Worm (Caenorhabditis elegans) whole organism, L4 larva: Measurements from ENCODE around the gene egl-9.

Source experiments
- F10B5.3 ChIP-seq: sonication (generic microtip); optimal IDR thresholded peaks from 2 replicates; lab custom pipeline; 2016; ENCODE audit warnings: mild to moderate bottlenecking, missing genetic modification characterization, missing compliant biosample characterization
- F37D6.2 ChIP-seq: sonication (generic microtip); optimal IDR thresholded peaks from 2 replicates; lab custom pipeline; 2016; ENCODE audit warnings: mild to moderate bottlenecking, missing genetic modification characterization, missing compliant biosample characterization
- F49E8.2 ChIP-seq: sonication (generic microtip); optimal IDR thresholded peaks from 2 replicates; lab custom pipeline; 2016; ENCODE audit warnings: missing compliant biosample characterization, mild to moderate bottlenecking, missing genetic modification characterization, borderline replicate concordance
- T26A8.4 ChIP-seq: fragments of 200-800 bp; sonication (Bioruptor generic); IDR thresholded peaks from 2 replicates; pipeline ENCODE4 v1.3.6; 2022; ENCODE audit warnings: missing genetic modification characterization, missing compliant biosample characterization
- Y105C5A.15 ChIP-seq: fragments of 200-800 bp; sonication (Bioruptor generic); IDR thresholded peaks from 2 replicates; pipeline ENCODE4 v1.3.6; 2022; ENCODE audit warnings: missing genetic modification characterization, missing compliant biosample characterization
- aly-2 ChIP-seq: sonication (generic microtip); optimal IDR thresholded peaks from 2 replicates; lab custom pipeline; 2018; ENCODE audit warnings: missing biosample characterization, missing genetic modification characterization
- arid-1 ChIP-seq: fragments of 200-800 bp; sonication (Bioruptor generic); conservative IDR thresholded peaks from 2 replicates; pipeline ENCODE4 v1.3.6; 2022; ENCODE audit warnings: missing genetic modification reagents, missing genetic modification characterization, missing compliant biosample characterization
- attf-4 ChIP-seq: sonication (generic microtip); optimal IDR thresholded peaks from 3 replicates; lab custom pipeline; 2017; ENCODE audit warnings: missing biosample characterization, missing genetic modification characterization
- cey-2 ChIP-seq: sonication (generic microtip); optimal IDR thresholded peaks from 3 replicates; lab custom pipeline; 2017; ENCODE audit warnings: missing genetic modification characterization, mild to moderate bottlenecking, missing compliant biosample characterization, antibody characterized with exemption, borderline replicate concordance; ENCODE audit not compliant: insufficient read depth
- ctbp-1 ChIP-seq: fragments of 200-800 bp; sonication (Bioruptor generic); IDR thresholded peaks from 2 replicates; pipeline ENCODE4 v1.3.6; 2022; ENCODE audit warnings: missing genetic modification reagents, missing genetic modification characterization, missing compliant biosample characterization
- daf-19 ChIP-seq: fragments of 200-800 bp; sonication (Bioruptor generic); conservative IDR thresholded peaks from 2 replicates; pipeline ENCODE4 v1.3.6; 2022; ENCODE audit warnings: missing genetic modification characterization, missing compliant biosample characterization
- dmd-9 ChIP-seq: fragments of 200-800 bp; sonication (Bioruptor generic); IDR thresholded peaks from 2 replicates; pipeline ENCODE4 v1.3.6; 2022; ENCODE audit warnings: missing genetic modification reagents, missing genetic modification characterization, missing compliant biosample characterization
- dpl-1 ChIP-seq: fragments of 150-350 bp; optimal IDR thresholded peaks from 2 replicates; lab custom pipeline; 2014; ENCODE audit warnings: missing biosample characterization, missing genetic modification reagents, missing genetic modification characterization
- dve-1 ChIP-seq: sonication (generic microtip); optimal IDR thresholded peaks from 2 replicates; lab custom pipeline; 2017; ENCODE audit warnings: antibody characterized with exemption, mild to moderate bottlenecking, missing genetic modification characterization, missing compliant biosample characterization; ENCODE audit not compliant: insufficient read depth
- egl-27 ChIP-seq: sonication (generic microtip); optimal IDR thresholded peaks from 3 replicates; lab custom pipeline; 2017; ENCODE audit warnings: missing biosample characterization, missing genetic modification reagents, missing genetic modification characterization
- fkh-10 ChIP-seq: fragments of 150-350 bp; optimal IDR thresholded peaks from 2 replicates; lab custom pipeline; 2014; ENCODE audit warnings: missing biosample characterization, missing genetic modification reagents, missing genetic modification characterization
- hif-1 ChIP-seq, 2 experiments: sonication (generic microtip); optimal IDR thresholded peaks; 2 replicates each; lab custom pipeline; 2016 to 2017; ENCODE audit warnings: missing compliant biosample characterization in 2 of 2, missing genetic modification characterization in 2 of 2, missing genetic modification reagents in 2 of 2, missing genotype in 2 of 2, mild to moderate bottlenecking in 1 of 2
- jun-1 ChIP-seq: fragments of 150-350 bp; optimal IDR thresholded peaks from 2 replicates; lab custom pipeline; 2014; ENCODE audit warnings: missing biosample characterization, missing genetic modification reagents, missing genetic modification characterization
- lin-1 ChIP-seq: fragments of 200-800 bp; sonication (Bioruptor generic); IDR thresholded peaks from 2 replicates; pipeline ENCODE4 v1.3.6; 2022; ENCODE audit warnings: missing genetic modification reagents, missing genetic modification characterization, missing compliant biosample characterization
- lin-13 ChIP-seq: fragments of 150-350 bp; optimal IDR thresholded peaks from 2 replicates; lab custom pipeline; 2014; ENCODE audit warnings: missing biosample characterization, missing genetic modification reagents, missing genetic modification characterization
- lin-38 ChIP-seq: fragments of 200-800 bp; sonication (Bioruptor generic); IDR thresholded peaks from 2 replicates; pipeline ENCODE4 v1.3.6; 2022; ENCODE audit warnings: missing genetic modification reagents, missing genetic modification characterization, missing compliant biosample characterization
- madf-5 ChIP-seq, 2 experiments: fragments of 200-800 bp; sonication (Bioruptor generic); IDR thresholded peaks; 2 replicates each; pipeline ENCODE4 v1.3.6; 2022; ENCODE audit warnings: missing compliant biosample characterization in 2 of 2, missing genetic modification characterization in 2 of 2
- mdt-29 ChIP-seq: fragments of 200-800 bp; sonication (Bioruptor generic); IDR thresholded peaks from 2 replicates; pipeline ENCODE4 v1.3.6; 2022; ENCODE audit warnings: missing genetic modification reagents, missing genetic modification characterization, missing compliant biosample characterization
- mes-2 ChIP-seq: sonication (generic microtip); optimal IDR thresholded peaks from 2 replicates; lab custom pipeline; 2016; ENCODE audit warnings: missing genotype, mild to moderate bottlenecking, missing genetic modification characterization, missing compliant biosample characterization; ENCODE audit not compliant: poor library complexity, severe bottlenecking
- nhr-10 ChIP-seq: fragments of 150-350 bp; optimal IDR thresholded peaks from 2 replicates; lab custom pipeline; 2014; ENCODE audit warnings: missing biosample characterization, missing genetic modification characterization
- nhr-237 ChIP-seq: sonication (generic microtip); optimal IDR thresholded peaks from 2 replicates; lab custom pipeline; 2017; ENCODE audit warnings: missing biosample characterization, missing genetic modification characterization
- nhr-25 ChIP-seq: sonication (generic microtip); optimal IDR thresholded peaks from 2 replicates; lab custom pipeline; 2017; ENCODE audit warnings: missing genetic modification characterization, mild to moderate bottlenecking, missing compliant biosample characterization, antibody characterized with exemption, moderate library complexity, borderline replicate concordance; ENCODE audit not compliant: insufficient read depth
- nhr-42 ChIP-seq: fragments of 200-800 bp; sonication (Bioruptor generic); IDR thresholded peaks from 2 replicates; pipeline ENCODE4 v1.3.6; 2022; ENCODE audit warnings: missing genetic modification characterization, missing compliant biosample characterization
- nhr-76 ChIP-seq: fragments of 150-350 bp; optimal IDR thresholded peaks from 2 replicates; lab custom pipeline; 2014; ENCODE audit warnings: missing biosample characterization, missing genetic modification characterization
- rbr-2 ChIP-seq: sonication (generic microtip); optimal IDR thresholded peaks from 2 replicates; lab custom pipeline; 2016; ENCODE audit warnings: missing genotype, missing genetic modification characterization, missing compliant biosample characterization
- saeg-2 ChIP-seq: fragments of 200-800 bp; sonication (Bioruptor generic); IDR thresholded peaks from 2 replicates; pipeline ENCODE4 v1.3.6; 2022; ENCODE audit warnings: missing genetic modification reagents, missing genetic modification characterization, missing compliant biosample characterization
- set-16 ChIP-seq: fragments of 200-800 bp; sonication (Bioruptor generic); IDR thresholded peaks from 2 replicates; pipeline ENCODE4 v1.3.6; 2022; ENCODE audit warnings: missing genetic modification reagents, missing genetic modification characterization, missing compliant biosample characterization
- snpc-1.2 ChIP-seq: fragments of 200-800 bp; sonication (Bioruptor generic); IDR thresholded peaks from 2 replicates; pipeline ENCODE4 v1.3.6; 2022; ENCODE audit warnings: missing genetic modification reagents, missing genetic modification characterization, missing compliant biosample characterization
- spr-3 ChIP-seq: fragments of 200-800 bp; sonication (Bioruptor generic); optimal IDR thresholded peaks from 2 replicates; lab custom pipeline; 2018; ENCODE audit warnings: mild to moderate bottlenecking, missing genetic modification characterization, missing compliant biosample characterization
- tra-1 ChIP-seq: fragments of 200-800 bp; sonication (Bioruptor generic); IDR thresholded peaks from 2 replicates; pipeline ENCODE4 v1.3.6; 2022; ENCODE audit warnings: missing genetic modification reagents, missing genetic modification characterization, missing compliant biosample characterization
- unc-62 ChIP-seq, 3 experiments: fragments of 150-350 bp in 1 of 3; sonication (generic microtip); optimal IDR thresholded peaks in 2 of 3; peaks in 1 of 3; 1 replicate in 1 of 3; 2 replicates in 2 of 3; lab custom pipeline; 2014 to 2017; ENCODE audit warnings: missing biosample characterization in 3 of 3, missing genetic modification characterization in 3 of 3, missing genetic modification reagents in 3 of 3, missing genotype in 1 of 3
- zip-11 ChIP-seq: fragments of 200-800 bp; sonication (Bioruptor generic); IDR thresholded peaks from 2 replicates; pipeline ENCODE4 v1.3.6; 2022; ENCODE audit warnings: missing genetic modification characterization, missing compliant biosample characterization

The egl-9 gene

ce11 chrV:10496733-10497132 is 28.4 kb downstream of the egl-9 start, which contains the start of gene C35A5.4:
Gene C35A5.4 (plus strand): TSS chrV:10497033.
- TF ChIP-seq snpc-1.2 (no peak), unc-62 (GFP tag; optimal IDR thresholded peaks at IDR 0.05 in 1 of 2; lab: Kevin White, UChicago) (peak in 1 of 2 experiments; percentile 28), unc-62 (tag; optimal IDR thresholded peaks at IDR 0.05; lab: Kevin White, UChicago) (no peak), egl-27 (tag; lab: Kevin White, UChicago) (no peak)

ce11 chrV:10501295-10501694 is 33.0 kb downstream of the egl-9 start, which contains the start of gene C35A5.3:
Gene C35A5.3 (minus strand): TSS chrV:10501395.
- TF ChIP-seq F49E8.2 = no peak
- no peak for TF ChIP-seq cey-2
- no peak for TF ChIP-seq egl-27 (tag; lab: Kevin White, UChicago)
- TF ChIP-seq nhr-76 (tag; lab: Kevin White, UChicago) = no peak
- no peak for TF ChIP-seq jun-1 (tag; lab: Kevin White, UChicago)
- no peak for TF ChIP-seq lin-38 (GFP tag; lab: Robert Waterston, UW)
- TF ChIP-seq dmd-9 = no peak
- no peak for TF ChIP-seq dpl-1 (GFP tag; lab: Kevin White, UChicago)
- no peak for TF ChIP-seq madf-5 (GFP tag; IDR thresholded peaks at IDR 0.05; lab: Robert Waterston, UW)
- TF ChIP-seq zip-11 (GFP tag; lab: Robert Waterston, UW) = no peak

DNA sequence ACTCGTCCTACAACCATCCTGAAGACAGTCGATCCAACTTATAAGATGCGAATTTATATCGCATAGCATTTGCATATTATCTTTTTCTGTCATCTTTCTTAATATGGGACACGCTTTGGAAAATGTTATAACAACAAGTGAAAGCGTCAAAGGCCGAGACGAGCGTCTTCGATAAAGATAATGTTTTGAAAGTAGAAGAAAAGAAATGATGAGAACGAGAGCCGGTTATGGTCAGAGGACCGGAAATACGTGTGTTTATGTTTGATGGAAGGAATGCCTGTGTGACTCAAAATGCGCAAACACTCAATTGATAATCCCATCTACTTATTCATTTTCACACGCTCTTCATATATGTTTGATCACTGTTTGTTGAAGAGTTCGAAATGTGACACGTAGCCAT is 34.7 kb downstream of the egl-9 start, which contains the start of gene C35A5.11:
C35A5.11 (minus strand) TSS at position 101 of the 400 bp plus-strand sequence.
- TF ChIP-seq unc-62 (GFP tag; optimal IDR thresholded peaks at IDR 0.05 in 1 of 2; lab: Kevin White, UChicago) (peak in 1 of 2 experiments; percentile 20), unc-62 (tag; optimal IDR thresholded peaks at IDR 0.05; lab: Kevin White, UChicago) (no peak), madf-5 (GFP tag; IDR thresholded peaks at IDR 0.05; lab: Robert Waterston, UW) (no peak)
- TF ChIP-seq, all 104 proteins: peak for 1

ce11 chrV:10503893-10504292 is 35.6 kb downstream of the egl-9 start, which contains the start of gene C35A5.10:
Gene C35A5.10 (plus strand): TSS chrV:10504193.
- TF ChIP-seq tra-1 (GFP tag; lab: Robert Waterston, UW) = no peak
- TF ChIP-seq nhr-237 (tag; lab: Kevin White, UChicago) = no peak
- no peak for TF ChIP-seq hif-1 (tag; optimal IDR thresholded peaks at IDR 0.05; lab: Kevin White, UChicago)
- TF ChIP-seq mdt-29 = no peak
- TF ChIP-seq aly-2 (tag; lab: Kevin White, UChicago) = no peak
- TF ChIP-seq dmd-9 = no peak
- no peak for TF ChIP-seq nhr-25 (tag; lab: Kevin White, UChicago)
- TF ChIP-seq rbr-2 (tag; lab: Kevin White, UChicago) = no peak
- TF ChIP-seq madf-5 (GFP tag; IDR thresholded peaks at IDR 0.05; lab: Robert Waterston, UW) = no peak
- no peak for TF ChIP-seq lin-13 (GFP tag; lab: Kevin White, UChicago)
- TF ChIP-seq F37D6.2 = no peak
- no peak for TF ChIP-seq arid-1 (GFP tag; lab: Robert Waterston, UW)
- TF ChIP-seq dve-1 (tag; lab: Kevin White, UChicago) = no peak
- TF ChIP-seq daf-19 (GFP tag; lab: Robert Waterston, UW) = no peak
- TF ChIP-seq mes-2 = no peak
- TF ChIP-seq F10B5.3 = no peak
- TF ChIP-seq attf-4 (tag; lab: Kevin White, UChicago) = no peak
- TF ChIP-seq ctbp-1 (GFP tag; lab: Robert Waterston, UW) = no peak
- TF ChIP-seq nhr-10 (tag; lab: Kevin White, UChicago) = no peak

DNA sequence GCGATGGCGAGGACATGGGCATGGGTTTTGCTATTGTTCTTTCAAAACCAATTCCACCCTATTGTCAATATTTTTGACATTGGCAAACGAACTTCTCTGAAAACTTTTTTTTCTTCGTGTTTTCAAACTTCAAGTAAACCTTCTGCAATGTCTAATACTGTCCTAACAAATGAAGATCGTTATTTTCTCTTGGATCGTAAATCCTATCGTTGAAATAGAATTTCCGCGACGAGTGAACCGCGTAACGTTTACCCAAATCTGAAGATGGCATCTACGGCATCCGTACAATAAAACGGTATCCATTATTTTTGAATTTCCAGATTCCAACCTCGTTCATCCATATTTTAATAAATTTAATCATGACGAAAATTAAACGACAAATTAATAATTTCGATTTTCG is 37.2 kb downstream of the egl-9 start, which contains the start of gene C35A5.5:
C35A5.5 (plus strand) TSS at position 301 of the 400 bp plus-strand sequence.
- TF ChIP-seq saeg-2 (GFP tag; lab: Robert Waterston, UW) = no peak
- no peak for TF ChIP-seq T26A8.4
- no peak for TF ChIP-seq nhr-25 (tag; lab: Kevin White, UChicago)
- no peak for TF ChIP-seq rbr-2 (tag; lab: Kevin White, UChicago)
- no peak for TF ChIP-seq Y105C5A.15 (GFP tag; lab: Robert Waterston, UW)
- no peak for TF ChIP-seq snpc-1.2
- no peak for TF ChIP-seq set-16 (GFP tag; lab: Robert Waterston, UW)
- TF ChIP-seq fkh-10 (GFP tag; lab: Kevin White, UChicago) = no peak
- no peak for TF ChIP-seq arid-1 (GFP tag; lab: Robert Waterston, UW)
- TF ChIP-seq nhr-42 (GFP tag; lab: Robert Waterston, UW) = no peak
- TF ChIP-seq lin-1 (GFP tag; lab: Robert Waterston, UW) = no peak
- no peak for TF ChIP-seq spr-3 (GFP tag; lab: Kevin White, UChicago)
